Fruit fly (Drosophila melanogaster) whole organism, embryonic: ENCODE data around the gene nAChRalpha6.

ENCODE experiments used
- ATbp ChIP-seq: fragments of 200-800 bp; sonication (Bioruptor generic); optimal IDR thresholded peaks from 2 replicates; lab custom pipeline; 2017; ENCODE audit warnings: missing biosample characterization, mild to moderate bottlenecking, missing genetic modification characterization, missing genetic modification reagents
- Atf3 ChIP-seq: fragments of 200-800 bp; sonication (Bioruptor generic); optimal IDR thresholded peaks from 3 replicates; lab custom pipeline; 2016; ENCODE audit warnings: missing biosample characterization, missing genetic modification characterization
- Bdp1 ChIP-seq: fragments of 200-800 bp; sonication (Bioruptor generic); optimal IDR thresholded peaks from 3 replicates; lab custom pipeline; 2016; ENCODE audit warnings: missing biosample characterization, missing genetic modification characterization
- CG1024 ChIP-seq: fragments of 200-800 bp; sonication (Bioruptor generic); IDR thresholded peaks from 2 replicates; pipeline ENCODE4 v1.3.6; 2022; ENCODE audit warnings: missing biosample characterization, missing genetic modification characterization
- CG10462 ChIP-seq: fragments of 200-800 bp; sonication (Bioruptor generic); optimal IDR thresholded peaks from 2 replicates; lab custom pipeline; 2016; ENCODE audit warnings: missing biosample characterization, missing genetic modification characterization
- CG12219 ChIP-seq: fragments of 200-800 bp; sonication (Bioruptor generic); optimal IDR thresholded peaks from 3 replicates; lab custom pipeline; 2018; ENCODE audit warnings: missing biosample characterization, mild to moderate bottlenecking, missing genetic modification characterization
- CG13424 ChIP-seq: fragments of 200-800 bp; sonication (Bioruptor generic); optimal IDR thresholded peaks from 2 replicates; lab custom pipeline; 2019; ENCODE audit warnings: missing biosample characterization, mild to moderate bottlenecking, missing genetic modification characterization, moderate library complexity
- CG15011 ChIP-seq: fragments of 200-800 bp; sonication (Bioruptor generic); optimal IDR thresholded peaks from 3 replicates; lab custom pipeline; 2018; ENCODE audit warnings: missing biosample characterization, mild to moderate bottlenecking, missing genetic modification characterization
- CG16815 ChIP-seq: fragments of 200-800 bp; sonication (Bioruptor generic); optimal IDR thresholded peaks from 3 replicates; lab custom pipeline; 2017; ENCODE audit warnings: missing biosample characterization, mild to moderate bottlenecking, missing genetic modification characterization
- CG17385 ChIP-seq: fragments of 200-800 bp; sonication (Bioruptor generic); optimal IDR thresholded peaks from 3 replicates; lab custom pipeline; 2018; ENCODE audit warnings: missing biosample characterization, mild to moderate bottlenecking, missing genetic modification characterization
- CG1792 ChIP-seq: fragments of 200-800 bp; sonication (Bioruptor generic); optimal IDR thresholded peaks from 2 replicates; lab custom pipeline; 2016; ENCODE audit warnings: missing biosample characterization, missing genetic modification characterization
- CG2712 ChIP-seq: fragments of 200-800 bp; optimal IDR thresholded peaks from 3 replicates; lab custom pipeline; 2019; ENCODE audit warnings: missing biosample characterization, mild to moderate bottlenecking, missing genetic modification characterization, moderate library complexity
- CG30020 ChIP-seq: fragments of 200-800 bp; optimal IDR thresholded peaks from 2 replicates; lab custom pipeline; 2019; ENCODE audit warnings: missing biosample characterization, mild to moderate bottlenecking, missing genetic modification characterization, moderate library complexity
- CG3065 ChIP-seq: fragments of 200-800 bp; sonication (Bioruptor generic); optimal IDR thresholded peaks from 2 replicates; lab custom pipeline; 2016; ENCODE audit warnings: missing biosample characterization, missing genetic modification characterization
- CG3847 ChIP-seq: fragments of 200-800 bp; sonication (Bioruptor generic); IDR thresholded peaks from 2 replicates; pipeline ENCODE4 v1.3.6; 2022; ENCODE audit warnings: missing biosample characterization, missing genetic modification characterization
- CG4328 ChIP-seq: fragments of 200-800 bp; sonication (Bioruptor generic); optimal IDR thresholded peaks from 3 replicates; lab custom pipeline; 2017; ENCODE audit warnings: missing biosample characterization, missing genetic modification reagents, missing genetic modification characterization
- CG4617 ChIP-seq: fragments of 200-800 bp; sonication (Bioruptor generic); optimal IDR thresholded peaks from 3 replicates; lab custom pipeline; 2016; ENCODE audit warnings: missing biosample characterization, missing genetic modification characterization, borderline replicate concordance
- CG6689 ChIP-seq: fragments of 200-800 bp; sonication (Bioruptor generic); IDR thresholded peaks from 2 replicates; pipeline ENCODE4 v1.3.6; 2022; ENCODE audit warnings: missing biosample characterization, missing genetic modification characterization
- CG6765 ChIP-seq: fragments of 200-800 bp; sonication (Bioruptor generic); optimal IDR thresholded peaks from 3 replicates; lab custom pipeline; 2017; ENCODE audit warnings: missing biosample characterization, mild to moderate bottlenecking, missing genetic modification characterization
- CG8359 ChIP-seq: fragments of 200-800 bp; sonication (Bioruptor generic); optimal IDR thresholded peaks from 2 replicates; lab custom pipeline; 2017; ENCODE audit warnings: missing biosample characterization, mild to moderate bottlenecking, missing genetic modification characterization, borderline replicate concordance
- Dbx ChIP-seq: fragments of 200-800 bp; sonication (Bioruptor generic); IDR thresholded peaks from 3 replicates; pipeline ENCODE4 v1.3.6; 2022; ENCODE audit warnings: missing biosample characterization, missing genetic modification characterization
- Fer1 ChIP-seq: fragments of 200-800 bp; sonication (Bioruptor generic); optimal IDR thresholded peaks from 2 replicates; lab custom pipeline; 2017; ENCODE audit warnings: missing biosample characterization, mild to moderate bottlenecking, missing genetic modification characterization
- Fer3 ChIP-seq: fragments of 200-800 bp; sonication (Bioruptor generic); optimal IDR thresholded peaks from 2 replicates; lab custom pipeline; 2018; ENCODE audit warnings: missing biosample characterization, mild to moderate bottlenecking, missing genetic modification characterization, moderate library complexity
- Kr ChIP-seq: fragments of 200-800 bp; sonication (Bioruptor generic); optimal IDR thresholded peaks from 2 replicates; lab custom pipeline; 2017; ENCODE audit warnings: missing biosample characterization, mild to moderate bottlenecking, missing genetic modification characterization
- MESR4 ChIP-seq: fragments of 200-800 bp; sonication (Bioruptor generic); optimal IDR thresholded peaks from 2 replicates; lab custom pipeline; 2018; ENCODE audit warnings: missing biosample characterization, mild to moderate bottlenecking, missing genetic modification characterization, moderate library complexity
- Max ChIP-seq: fragments of 200-800 bp; sonication (Bioruptor generic); optimal IDR thresholded peaks from 2 replicates; lab custom pipeline; 2016; ENCODE audit warnings: missing biosample characterization, mild to moderate bottlenecking, missing genetic modification characterization
- Nf-YC ChIP-seq: fragments of 200-800 bp; optimal IDR thresholded peaks from 3 replicates; lab custom pipeline; 2019; ENCODE audit warnings: missing biosample characterization, mild to moderate bottlenecking, missing genetic modification characterization, moderate library complexity
- ato ChIP-seq: fragments of 200-800 bp; sonication (Bioruptor generic); IDR thresholded peaks from 2 replicates; pipeline ENCODE4 v1.3.6; 2022; ENCODE audit warnings: missing biosample characterization, missing genetic modification characterization; ENCODE audit not compliant: partially characterized antibody
- bab2 ChIP-seq: fragments of 200-800 bp; sonication (Bioruptor generic); optimal IDR thresholded peaks from 2 replicates; lab custom pipeline; 2016; ENCODE audit warnings: missing biosample characterization, missing genetic modification characterization
- cad ChIP-seq: fragments of >200 bp; optimal IDR thresholded peaks from 2 replicates; lab custom pipeline; 2017; ENCODE audit warnings: missing biosample characterization, missing genetic modification characterization
- chif ChIP-seq, 2 experiments: fragments of 200-800 bp; sonication (Bioruptor generic); optimal IDR thresholded peaks; 3 replicates each; lab custom pipeline; 2016; ENCODE audit warnings: missing biosample characterization in 2 of 2, missing genetic modification characterization in 2 of 2
- crol ChIP-seq: fragments of 200-800 bp; sonication (Bioruptor generic); IDR thresholded peaks from 2 replicates; pipeline ENCODE4 v1.3.6; 2022; ENCODE audit warnings: missing biosample characterization, missing genetic modification characterization
- dpn ChIP-seq, 2 experiments: fragments of 200-800 bp; sonication (Bioruptor generic); optimal IDR thresholded peaks; 3 replicates each; lab custom pipeline; 2016; ENCODE audit warnings: missing biosample characterization in 2 of 2, missing genetic modification characterization in 2 of 2
- dysf ChIP-seq: fragments of 200-800 bp; sonication (Bioruptor generic); IDR thresholded peaks from 3 replicates; pipeline ENCODE4 v1.3.6; 2022; ENCODE audit warnings: missing biosample characterization, missing genetic modification characterization
- fu2 ChIP-seq: fragments of 200-800 bp; sonication (Bioruptor generic); optimal IDR thresholded peaks from 2 replicates; lab custom pipeline; 2016; ENCODE audit warnings: missing biosample characterization, missing genetic modification characterization
- gfzf ChIP-seq: fragments of 200-800 bp; sonication (Bioruptor generic); optimal IDR thresholded peaks from 2 replicates; lab custom pipeline; 2016; ENCODE audit warnings: missing biosample characterization, mild to moderate bottlenecking, missing genetic modification characterization, moderate library complexity
- gro ChIP-seq: fragments of 200-800 bp; sonication (Bioruptor generic); optimal IDR thresholded peaks from 2 replicates; lab custom pipeline; 2016; ENCODE audit warnings: missing biosample characterization, missing genetic modification characterization
- lilli ChIP-seq: fragments of 200-800 bp; sonication (Bioruptor generic); optimal IDR thresholded peaks from 3 replicates; lab custom pipeline; 2016; ENCODE audit warnings: missing biosample characterization, missing genetic modification characterization
- maf-S ChIP-seq: fragments of 200-800 bp; sonication (Bioruptor generic); optimal IDR thresholded peaks from 2 replicates; lab custom pipeline; 2016; ENCODE audit warnings: missing biosample characterization, missing genetic modification characterization
- nmo ChIP-seq: fragments of 200-800 bp; sonication (Bioruptor generic); optimal IDR thresholded peaks from 2 replicates; lab custom pipeline; 2018; ENCODE audit warnings: missing biosample characterization, mild to moderate bottlenecking, missing genetic modification characterization, moderate library complexity
- otp ChIP-seq: fragments of 200-800 bp; sonication (Bioruptor generic); IDR thresholded peaks from 3 replicates; pipeline ENCODE4, ENCODE4 v1.3.6; 2022; ENCODE audit warnings: missing biosample characterization, missing genetic modification characterization
- pros ChIP-seq: fragments of 200-800 bp; sonication (Bioruptor generic); optimal IDR thresholded peaks from 3 replicates; lab custom pipeline; 2019; ENCODE audit warnings: missing biosample characterization, mild to moderate bottlenecking, missing genetic modification characterization, moderate library complexity
- rib ChIP-seq: fragments of 200-800 bp; sonication (Bioruptor generic); IDR thresholded peaks from 2 replicates; pipeline ENCODE4 v1.3.6; 2022; ENCODE audit warnings: missing biosample characterization, missing genetic modification characterization
- salm ChIP-seq: fragments of 200-800 bp; sonication (Bioruptor generic); optimal IDR thresholded peaks from 2 replicates; lab custom pipeline; 2018; ENCODE audit warnings: missing biosample characterization, mild to moderate bottlenecking, missing genetic modification characterization
- sc ChIP-seq, 3 experiments: fragments of >200 bp in 2 of 3; fragments of 200-800 bp in 1 of 3; sonication (Bioruptor generic) in 1 of 3; optimal IDR thresholded peaks; 2 replicates in 2 of 3; 3 replicates in 1 of 3; lab custom pipeline; 2017; ENCODE audit warnings: mild to moderate bottlenecking in 1 of 3, missing biosample characterization in 1 of 3, missing genetic modification characterization in 1 of 3, missing genetic modification reagents in 1 of 3
- schlank ChIP-seq: fragments of 200-800 bp; sonication (Bioruptor generic); optimal IDR thresholded peaks from 2 replicates; lab custom pipeline; 2018; ENCODE audit warnings: missing biosample characterization, mild to moderate bottlenecking, missing genetic modification characterization
- sens-2 ChIP-seq: fragments of 200-800 bp; sonication (Bioruptor generic); IDR thresholded peaks from 2 replicates; pipeline ENCODE4 v1.3.6; 2022; ENCODE audit warnings: missing biosample characterization, missing genetic modification characterization
- slbo ChIP-seq: fragments of 200-800 bp; sonication (Bioruptor generic); IDR thresholded peaks from 2 replicates; pipeline ENCODE4 v1.3.6; 2022; ENCODE audit warnings: missing biosample characterization, missing genetic modification characterization
- usp ChIP-seq: fragments of >200 bp; optimal IDR thresholded peaks from 2 replicates; lab custom pipeline; 2017; ENCODE audit warnings: missing biosample characterization, missing genetic modification characterization
- zf30C ChIP-seq: fragments of 200-800 bp; sonication (Bioruptor generic); optimal IDR thresholded peaks from 3 replicates; lab custom pipeline; 2018; ENCODE audit warnings: missing biosample characterization, mild to moderate bottlenecking, missing genetic modification characterization

Gene nAChRalpha6

dm6 chr2L:9921401-9921800 is 35.4 kb upstream of the nAChRalpha6 start, which contains the start of gene CG4592 (continued):
- TF ChIP-seq Bdp1 (GFP tag; lab: Kevin White, UChicago), result peak; percentile 18
- peak; percentile 42 for TF ChIP-seq ATbp
- no peak for TF ChIP-seq CG4617 (GFP tag; lab: Kevin White, UChicago)
- no peak for TF ChIP-seq Nf-YC
- TF ChIP-seq otp (GFP tag; lab: Robert Waterston, UW), result peak; percentile 67; the same call in 1 of the 3 replicates
- TF ChIP-seq crol (GFP tag; lab: Robert Waterston, UW), result no peak
- TF ChIP-seq gro (GFP tag; lab: Kevin White, UChicago), result peak; percentile 67
- TF ChIP-seq cad (GFP tag; lab: Kevin White, UChicago), result no peak
- peak; percentile 25; the same call in 1 of the 2 replicates for TF ChIP-seq CG1024
- peak; percentile 3 for TF ChIP-seq CG15011 (GFP tag; lab: Kevin White, UChicago)
- peak; percentile 78 for TF ChIP-seq CG2712
- no peak for TF ChIP-seq Fer1
- no peak for TF ChIP-seq gfzf (GFP tag; lab: Kevin White, UChicago)
- peak; percentile 62 for TF ChIP-seq slbo (GFP tag; lab: Robert Waterston, UW)
- TF ChIP-seq Max (GFP tag; lab: Kevin White, UChicago), result peak; percentile 7
- no peak for TF ChIP-seq CG10462 (GFP tag; lab: Kevin White, UChicago)
- TF ChIP-seq CG1792 (GFP tag; lab: Kevin White, UChicago), result no peak
- peak; percentile 39 for TF ChIP-seq schlank (tag; lab: Kevin White, UChicago)
- no peak for TF ChIP-seq fu2 (GFP tag; lab: Kevin White, UChicago)
- TF ChIP-seq CG12219 (GFP tag; lab: Kevin White, UChicago), result peak; percentile 66
- no peak for TF ChIP-seq sens-2 (GFP tag; lab: Robert Waterston, UW)
- no peak for TF ChIP-seq CG8359 (GFP tag; lab: Kevin White, UChicago)
- no peak for TF ChIP-seq zf30C (GFP tag; lab: Kevin White, UChicago)
- TF ChIP-seq Fer3 (tag; lab: Kevin White, UChicago), result peak; percentile 67
- peak; percentile 24 to 50 for TF ChIP-seq dpn (GFP tag; optimal IDR thresholded peaks at IDR 0.05; lab: Kevin White, UChicago)
- TF ChIP-seq CG3065 (GFP tag; lab: Kevin White, UChicago), result no peak
- TF ChIP-seq Atf3 (GFP tag; lab: Kevin White, UChicago), result no peak
- peak; percentile 22 for TF ChIP-seq bab2 (GFP tag; lab: Kevin White, UChicago)
- TF ChIP-seq salm, result no peak
- TF ChIP-seq usp (GFP tag; lab: Kevin White, UChicago), result no peak
- TF ChIP-seq Kr (GFP tag; lab: Kevin White, UChicago), result no peak
- no peak for TF ChIP-seq sc (optimal IDR thresholded peaks at IDR 0.05; lab: Kevin White, UChicago)
- no peak for TF ChIP-seq sc (GFP tag; optimal IDR thresholded peaks at IDR 0.05; lab: Kevin White, UChicago)
- peak; percentile 21 for TF ChIP-seq MESR4 (GFP tag; lab: Kevin White, UChicago)
- peak; percentile 56 for TF ChIP-seq nmo
- TF ChIP-seq ato, result no peak
- peak; percentile 40; the same call in 1 of the 2 replicates for TF ChIP-seq CG3847 (GFP tag; lab: Robert Waterston, UW)
- no peak for TF ChIP-seq CG16815 (GFP tag; lab: Kevin White, UChicago)
- TF ChIP-seq rib (GFP tag; lab: Robert Waterston, UW), result no peak
- peak; percentile 47; the same call in 1 of the 2 replicates for TF ChIP-seq CG6689 (GFP tag; lab: Robert Waterston, UW)
- peak; percentile 4 to 42 for TF ChIP-seq chif (GFP tag; optimal IDR thresholded peaks at IDR 0.05; lab: Kevin White, UChicago)
- TF ChIP-seq CG4328 (GFP tag; lab: Kevin White, UChicago), result peak; percentile 2
- TF ChIP-seq Dbx, result peak; percentile 66; the same call in 2 of the 3 replicates
- TF ChIP-seq CG13424 (tag; lab: Kevin White, UChicago), result no peak
- TF ChIP-seq maf-S (GFP tag; lab: Kevin White, UChicago), result peak; percentile 44
- no peak for TF ChIP-seq pros (GFP tag; lab: Kevin White, UChicago)
- no peak for TF ChIP-seq CG6765 (GFP tag; lab: Kevin White, UChicago)
- peak; percentile 69 for TF ChIP-seq lilli (GFP tag; lab: Kevin White, UChicago)
- peak; percentile 74 for TF ChIP-seq dysf (GFP tag; lab: Robert Waterston, UW)
- peak; percentile 33 for TF ChIP-seq CG30020 (tag; lab: Kevin White, UChicago)
- peak; percentile 57 for TF ChIP-seq CG17385
